Fruit fly (Drosophila melanogaster) whole organism, wandering third instar larva: Measurements from ENCODE around the gene CG13895.

ENCODE experiments used
- br ChIP-seq: fragments of 200-800 bp; sonication (Bioruptor generic); optimal IDR thresholded peaks from 2 replicates; lab custom pipeline; 2016; ENCODE audit warnings: missing biosample characterization, missing genetic modification characterization
- foxo ChIP-seq, 2 experiments: fragments of 200-800 bp; sonication (Bioruptor generic); optimal IDR thresholded peaks; 2 replicates in 1 of 2; 3 replicates in 1 of 2; lab custom pipeline; 2016 to 2017; ENCODE audit warnings: missing biosample characterization in 2 of 2, missing genetic modification characterization in 2 of 2

DNA sequence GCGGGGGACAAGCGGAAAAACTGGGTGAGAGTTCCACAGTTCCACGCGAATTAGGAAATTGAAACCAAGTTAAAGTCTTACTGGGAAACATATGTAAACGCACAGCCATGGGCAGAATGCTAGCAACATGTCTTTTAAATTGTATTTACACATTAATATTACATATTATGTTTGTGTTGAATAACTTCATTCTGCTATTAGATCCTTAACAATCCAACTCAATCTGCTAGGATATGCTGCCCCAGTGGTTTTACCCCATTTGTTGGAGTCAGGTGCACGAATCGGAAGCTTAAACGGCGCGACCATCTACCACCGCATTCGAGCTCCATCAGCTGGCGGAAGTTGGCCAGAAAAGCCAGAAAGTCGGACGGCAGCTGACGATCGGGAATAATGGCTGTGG lies 48.4 kb upstream of the CG13895 start:
- TF ChIP-seq foxo (GFP tag; optimal IDR thresholded peaks at IDR 0.05; lab: Kevin White, UChicago) (no peak), br (GFP tag; lab: Kevin White, UChicago) (no peak)
